Fruit fly (Drosophila melanogaster) whole organism, embryonic: ENCODE measurements around the gene Dic1.

Source experiments
- Atf6 ChIP-seq: fragments of 200-800 bp; sonication (Bioruptor generic); IDR thresholded peaks from 2 replicates; pipeline ENCODE4 v1.3.6; 2022; ENCODE audit warnings: missing biosample characterization, missing genetic modification characterization
- CG10366 ChIP-seq: fragments of 200-800 bp; sonication (Bioruptor generic); IDR thresholded peaks from 2 replicates; pipeline ENCODE4 v1.3.6; 2022; ENCODE audit warnings: missing biosample characterization, missing genetic modification characterization
- CG11723 ChIP-seq: fragments of 200-800 bp; sonication (Bioruptor generic); optimal IDR thresholded peaks from 2 replicates; lab custom pipeline; 2017; ENCODE audit warnings: missing biosample characterization, mild to moderate bottlenecking, missing genetic modification characterization
- CG12104 ChIP-seq: fragments of 200-800 bp; sonication (Bioruptor generic); optimal IDR thresholded peaks from 3 replicates; lab custom pipeline; 2016; ENCODE audit warnings: missing biosample characterization, missing genetic modification characterization
- CG12659 ChIP-seq: fragments of 200-800 bp; sonication (Bioruptor generic); optimal IDR thresholded peaks from 3 replicates; lab custom pipeline; 2017; ENCODE audit warnings: mild to moderate bottlenecking, missing biosample characterization, missing genetic modification reagents, missing genetic modification characterization
- CG12744 ChIP-seq: fragments of 200-800 bp; sonication (Bioruptor generic); optimal IDR thresholded peaks from 2 replicates; lab custom pipeline; 2016; ENCODE audit warnings: missing biosample characterization, missing genetic modification characterization
- CG14014 ChIP-seq: fragments of 200-800 bp; sonication (Bioruptor generic); IDR thresholded peaks from 2 replicates; pipeline ENCODE4 v1.3.6; 2022; ENCODE audit warnings: missing biosample characterization, missing genetic modification characterization
- CG14667 ChIP-seq: fragments of 200-800 bp; sonication (Bioruptor generic); IDR thresholded peaks from 2 replicates; pipeline ENCODE4 v1.3.6; 2022; ENCODE audit warnings: missing biosample characterization, missing genetic modification characterization
- CG15011 ChIP-seq: fragments of 200-800 bp; sonication (Bioruptor generic); optimal IDR thresholded peaks from 3 replicates; lab custom pipeline; 2018; ENCODE audit warnings: missing biosample characterization, mild to moderate bottlenecking, missing genetic modification characterization
- CG17802 ChIP-seq: fragments of 200-800 bp; sonication (Bioruptor generic); optimal IDR thresholded peaks from 2 replicates; lab custom pipeline; 2018; ENCODE audit warnings: missing biosample characterization, mild to moderate bottlenecking, missing genetic modification characterization, moderate library complexity
- CG1792 ChIP-seq: fragments of 200-800 bp; sonication (Bioruptor generic); optimal IDR thresholded peaks from 2 replicates; lab custom pipeline; 2016; ENCODE audit warnings: missing biosample characterization, missing genetic modification characterization
- CG18764 ChIP-seq: fragments of 200-800 bp; sonication (Bioruptor generic); optimal IDR thresholded peaks from 3 replicates; lab custom pipeline; 2016; ENCODE audit warnings: missing biosample characterization, missing genetic modification characterization
- CG2678 ChIP-seq: fragments of 200-800 bp; sonication (Bioruptor generic); optimal IDR thresholded peaks from 3 replicates; lab custom pipeline; 2019; ENCODE audit warnings: missing biosample characterization, mild to moderate bottlenecking, missing genetic modification characterization, moderate library complexity
- CG31388 ChIP-seq: fragments of 200-800 bp; sonication (Bioruptor generic); optimal IDR thresholded peaks from 2 replicates; lab custom pipeline; 2016; ENCODE audit warnings: missing biosample characterization, missing genetic modification characterization
- CG3163 ChIP-seq: fragments of 200-800 bp; sonication (Bioruptor generic); optimal IDR thresholded peaks from 3 replicates; lab custom pipeline; 2016; ENCODE audit warnings: missing biosample characterization, missing genetic modification characterization
- CG6272 ChIP-seq: fragments of 200-800 bp; sonication (Bioruptor generic); IDR thresholded peaks from 2 replicates; pipeline ENCODE4 v1.3.6; 2022; ENCODE audit warnings: missing biosample characterization, missing genetic modification characterization
- CG7271 ChIP-seq: fragments of 200-800 bp; sonication (Bioruptor generic); optimal IDR thresholded peaks from 2 replicates; lab custom pipeline; 2018; ENCODE audit warnings: missing biosample characterization, mild to moderate bottlenecking, missing genetic modification characterization, moderate library complexity
- CG8281 ChIP-seq: fragments of 200-800 bp; sonication (Bioruptor generic); optimal IDR thresholded peaks from 2 replicates; lab custom pipeline; 2018; ENCODE audit warnings: missing biosample characterization, mild to moderate bottlenecking, missing genetic modification characterization, moderate library complexity
- CG8944 ChIP-seq: fragments of 200-800 bp; sonication (Bioruptor generic); optimal IDR thresholded peaks from 3 replicates; lab custom pipeline; 2016; ENCODE audit warnings: missing biosample characterization, missing genetic modification characterization
- Chrac-16 ChIP-seq: fragments of 200-800 bp; sonication (Bioruptor generic); optimal IDR thresholded peaks from 3 replicates; lab custom pipeline; 2016; ENCODE audit warnings: missing biosample characterization, missing genetic modification characterization
- CkIIα-i1 ChIP-seq: fragments of 200-800 bp; sonication (Bioruptor generic); IDR thresholded peaks from 2 replicates; pipeline ENCODE4 v1.3.6; 2022; ENCODE audit warnings: missing biosample characterization, missing genetic modification characterization
- CrebB ChIP-seq: fragments of 200-800 bp; sonication (Bioruptor generic); optimal IDR thresholded peaks from 3 replicates; lab custom pipeline; 2018; ENCODE audit warnings: missing biosample characterization, mild to moderate bottlenecking, missing genetic modification characterization
- Dek ChIP-seq: fragments of 200-800 bp; sonication (Bioruptor generic); optimal IDR thresholded peaks from 3 replicates; lab custom pipeline; 2019; ENCODE audit warnings: missing biosample characterization, mild to moderate bottlenecking, missing genetic modification characterization, moderate library complexity
- Elba2 ChIP-seq: fragments of 200-800 bp; sonication (Bioruptor generic); optimal IDR thresholded peaks from 3 replicates; lab custom pipeline; 2016; ENCODE audit warnings: missing biosample characterization, missing genetic modification characterization
- Fer1 ChIP-seq: fragments of 200-800 bp; sonication (Bioruptor generic); optimal IDR thresholded peaks from 2 replicates; lab custom pipeline; 2017; ENCODE audit warnings: missing biosample characterization, mild to moderate bottlenecking, missing genetic modification characterization
- Gsc ChIP-seq: fragments of 200-800 bp; sonication (Bioruptor generic); IDR thresholded peaks from 2 replicates; pipeline ENCODE4 v1.3.6; 2022; ENCODE audit warnings: missing biosample characterization, missing genetic modification characterization
- Gug ChIP-seq: fragments of 200-800 bp; sonication (Bioruptor generic); IDR thresholded peaks from 4 replicates; pipeline ENCODE4 v1.3.6; 2022; ENCODE audit warnings: missing biosample characterization, missing genetic modification characterization
- Hmr ChIP-seq: fragments of 200-800 bp; sonication (Bioruptor generic); optimal IDR thresholded peaks from 3 replicates; lab custom pipeline; 2017; ENCODE audit warnings: mild to moderate bottlenecking, missing biosample characterization, missing genetic modification reagents, missing genetic modification characterization
- Neu2 ChIP-seq: fragments of 200-800 bp; sonication (Bioruptor generic); optimal IDR thresholded peaks from 3 replicates; lab custom pipeline; 2016; ENCODE audit warnings: missing biosample characterization, missing genetic modification characterization, borderline replicate concordance
- Poxn ChIP-seq: fragments of 200-800 bp; sonication (Bioruptor generic); IDR thresholded peaks from 2 replicates; pipeline ENCODE4 v1.3.6; 2022; ENCODE audit warnings: missing biosample characterization, missing genetic modification characterization
- TFAM ChIP-seq: fragments of 200-800 bp; sonication (Bioruptor generic); optimal IDR thresholded peaks from 2 replicates; lab custom pipeline; 2017; ENCODE audit warnings: missing biosample characterization, missing genetic modification characterization, inconsistent platforms
- Xrp1 ChIP-seq: fragments of 200-800 bp; sonication (Bioruptor generic); IDR thresholded peaks from 2 replicates; pipeline ENCODE4 v1.3.6; 2022; ENCODE audit warnings: missing biosample characterization, missing genetic modification characterization
- cad ChIP-seq: fragments of >200 bp; optimal IDR thresholded peaks from 2 replicates; lab custom pipeline; 2017; ENCODE audit warnings: missing biosample characterization, missing genetic modification characterization
- cato ChIP-seq: fragments of 200-800 bp; sonication (Bioruptor generic); optimal IDR thresholded peaks from 2 replicates; lab custom pipeline; 2016; ENCODE audit warnings: missing biosample characterization, missing genetic modification characterization, borderline replicate concordance
- croc ChIP-seq: fragments of 200-800 bp; sonication (Bioruptor generic); conservative IDR thresholded peaks from 3 replicates; pipeline ENCODE4 v1.3.6; 2022; ENCODE audit warnings: missing biosample characterization, missing genetic modification characterization
- crol ChIP-seq: fragments of 200-800 bp; sonication (Bioruptor generic); IDR thresholded peaks from 2 replicates; pipeline ENCODE4 v1.3.6; 2022; ENCODE audit warnings: missing biosample characterization, missing genetic modification characterization
- da ChIP-seq: fragments of 200-800 bp; sonication (Bioruptor generic); optimal IDR thresholded peaks from 2 replicates; lab custom pipeline; 2016; ENCODE audit warnings: missing biosample characterization, missing genetic modification characterization
- esg ChIP-seq: fragments of 200-800 bp; sonication (Bioruptor generic); conservative IDR thresholded peaks from 2 replicates; pipeline ENCODE4 v1.3.6; 2022; ENCODE audit warnings: missing biosample characterization, missing genetic modification characterization
- ham ChIP-seq: fragments of 200-800 bp; sonication (Bioruptor generic); IDR thresholded peaks from 2 replicates; pipeline ENCODE4 v1.3.6; 2022; ENCODE audit warnings: missing biosample characterization, missing genetic modification characterization
- jing ChIP-seq: fragments of 200-800 bp; sonication (Bioruptor generic); optimal IDR thresholded peaks from 2 replicates; lab custom pipeline; 2018; ENCODE audit warnings: missing biosample characterization, mild to moderate bottlenecking, missing genetic modification characterization
- klu ChIP-seq: fragments of 200-800 bp; sonication (Bioruptor generic); IDR thresholded peaks from 2 replicates; pipeline ENCODE4 v1.3.6; 2022; ENCODE audit warnings: missing biosample characterization, missing genetic modification characterization
- mld ChIP-seq: fragments of 200-800 bp; sonication (Bioruptor generic); IDR thresholded peaks from 3 replicates; pipeline ENCODE4 v1.3.6; 2022; ENCODE audit warnings: missing biosample characterization, missing genetic modification characterization; ENCODE audit not compliant: partially characterized antibody
- org-1 ChIP-seq: fragments of 200-800 bp; sonication (Bioruptor generic); optimal IDR thresholded peaks from 2 replicates; lab custom pipeline; 2017; ENCODE audit warnings: missing biosample characterization, missing genetic modification characterization
- pzg ChIP-seq: fragments of 200-800 bp; sonication (Bioruptor generic); optimal IDR thresholded peaks from 3 replicates; lab custom pipeline; 2018; ENCODE audit warnings: missing biosample characterization, mild to moderate bottlenecking, missing genetic modification characterization, moderate library complexity
- run ChIP-seq: fragments of 200-800 bp; sonication (Bioruptor generic); optimal IDR thresholded peaks from 3 replicates; lab custom pipeline; 2018; ENCODE audit warnings: missing biosample characterization, mild to moderate bottlenecking, missing genetic modification characterization
- stwl ChIP-seq: fragments of 200-800 bp; sonication (Bioruptor generic); optimal IDR thresholded peaks from 3 replicates; lab custom pipeline; 2018; ENCODE audit warnings: missing biosample characterization, mild to moderate bottlenecking, missing genetic modification characterization, moderate library complexity
- toy ChIP-seq: fragments of 200-800 bp; sonication (Bioruptor generic); IDR thresholded peaks from 2 replicates; pipeline ENCODE4 v1.3.6; 2022; ENCODE audit warnings: missing biosample characterization, missing genetic modification characterization
- twi ChIP-seq: fragments of 200-800 bp; optimal IDR thresholded peaks from 2 replicates; lab custom pipeline; 2019; ENCODE audit warnings: missing biosample characterization, mild to moderate bottlenecking, missing genetic modification characterization, moderate library complexity
- vfl ChIP-seq: fragments of 200-800 bp; sonication (Bioruptor generic); optimal IDR thresholded peaks from 2 replicates; lab custom pipeline; 2016; ENCODE audit warnings: missing biosample characterization, missing genetic modification characterization

Dic1 gene

dm6 chr3R:13366561-13367518 is 2.1 kb downstream of the Dic1 start, which contains the start of gene Elp6 (continued):
- TF ChIP-seq CG12659 (GFP tag; lab: Kevin White, UChicago): peak; percentile 58
- TF ChIP-seq ham (GFP tag; lab: Robert Waterston, UW): no peak
- TF ChIP-seq CG3163 (GFP tag; lab: Kevin White, UChicago): peak; percentile 30
- TF ChIP-seq Xrp1 (GFP tag; lab: Robert Waterston, UW): peak; percentile 51; the same call in 1 of the 2 replicates
- TF ChIP-seq CkIIα-i1 (GFP tag; lab: Robert Waterston, UW): 0 out of 2 replicates have a peak, but pooled peaks have one; percentile 10
- no peak for TF ChIP-seq CrebB (tag; lab: Kevin White, UChicago)
- no peak for TF ChIP-seq CG7271 (tag; lab: Kevin White, UChicago)
- no peak for TF ChIP-seq Neu2
- peak; percentile 51 for TF ChIP-seq CG12744 (GFP tag; lab: Kevin White, UChicago)
- TF ChIP-seq pzg (GFP tag; lab: Kevin White, UChicago): peak; percentile 46
- TF ChIP-seq CG11723 (GFP tag; lab: Kevin White, UChicago): no peak
- TF ChIP-seq Fer1 (GFP tag; lab: Kevin White, UChicago): peak; percentile 47
- TF ChIP-seq CG18764: peak; percentile 47
- peak; percentile 85 for TF ChIP-seq CG2678 (tag; lab: Kevin White, UChicago)
- TF ChIP-seq CG14667: no peak
- TF ChIP-seq vfl (GFP tag; lab: Kevin White, UChicago): no peak
- no peak for TF ChIP-seq TFAM (GFP tag; lab: Kevin White, UChicago)
- peak; percentile 66 for TF ChIP-seq CG10366 (GFP tag; lab: Robert Waterston, UW)
- peak; percentile 85 for TF ChIP-seq stwl (tag; lab: Kevin White, UChicago)
- peak; percentile 60 for TF ChIP-seq CG1792 (GFP tag; lab: Kevin White, UChicago)
- peak; percentile 53; the same call in 2 of the 4 replicates for TF ChIP-seq Gug (GFP tag; lab: Robert Waterston, UW)
- TF ChIP-seq cato (GFP tag; lab: Kevin White, UChicago): peak; percentile 55
- TF ChIP-seq jing (GFP tag; lab: Kevin White, UChicago): peak; percentile 39
- TF ChIP-seq Gsc (GFP tag; lab: Robert Waterston, UW): 0 out of 2 replicates have a peak, but pooled peaks have one; percentile 25
- peak; percentile 72 for TF ChIP-seq CG12104 (GFP tag; lab: Kevin White, UChicago)
- TF ChIP-seq Elba2 (GFP tag; lab: Kevin White, UChicago): no peak
- no peak for TF ChIP-seq da (GFP tag; lab: Kevin White, UChicago)
- peak; percentile 60 for TF ChIP-seq Dek (tag; lab: Kevin White, UChicago)
- TF ChIP-seq crol (GFP tag; lab: Robert Waterston, UW): no peak
- TF ChIP-seq CG14014 (GFP tag; lab: Robert Waterston, UW): peak; percentile 60
- TF ChIP-seq CG8944: peak; percentile 41
- no peak for TF ChIP-seq croc
- TF ChIP-seq Hmr: peak; percentile 77
- peak; percentile 57 for TF ChIP-seq Chrac-16 (GFP tag; lab: Kevin White, UChicago)
- TF ChIP-seq CG15011: peak; percentile 64
- no peak for TF ChIP-seq run
- peak; percentile 64 for TF ChIP-seq esg (GFP tag; lab: Robert Waterston, UW)
- no peak for TF ChIP-seq mld
- no peak for TF ChIP-seq Poxn (GFP tag; lab: Robert Waterston, UW)
- peak; percentile 61 for TF ChIP-seq org-1 (GFP tag; lab: Kevin White, UChicago)
- TF ChIP-seq twi: no peak
- peak; percentile 33 for TF ChIP-seq CG6272 (GFP tag; lab: Robert Waterston, UW)
- TF ChIP-seq CG31388 (GFP tag; lab: Kevin White, UChicago): peak; percentile 3
- TF ChIP-seq Atf6 (GFP tag; lab: Robert Waterston, UW): peak; percentile 50; the same call in 1 of the 2 replicates
- peak; percentile 47; the same call in 1 of the 2 replicates for TF ChIP-seq klu
- TF ChIP-seq cad (GFP tag; lab: Kevin White, UChicago): no peak
- TF ChIP-seq CG8281: peak; percentile 42
- TF ChIP-seq toy (GFP tag; lab: Robert Waterston, UW): no peak
- TF ChIP-seq CG17802 (tag; lab: Kevin White, UChicago): no peak
